Worm (Caenorhabditis elegans) whole organism, L1 larva: ENCODE results near the gene ZK686.2.

Source experiments
- C34B4.2 ChIP-seq: sonication (generic microtip); optimal IDR thresholded peaks from 2 replicates; lab custom pipeline; 2017; ENCODE audit warnings: mild to moderate bottlenecking, missing genetic modification characterization, missing compliant biosample characterization
- F16B12.6 ChIP-seq: fragments of 150-350 bp; optimal IDR thresholded peaks from 2 replicates; lab custom pipeline; 2014; ENCODE audit warnings: missing biosample characterization, missing genetic modification characterization
- Y116A8C.19 ChIP-seq: sonication (generic microtip); optimal IDR thresholded peaks from 2 replicates; lab custom pipeline; 2016; ENCODE audit warnings: missing compliant biosample characterization, missing genetic modification characterization, borderline replicate concordance
- aly-2 ChIP-seq: fragments of 150-350 bp; optimal IDR thresholded peaks from 2 replicates; lab custom pipeline; 2014; ENCODE audit warnings: missing biosample characterization, missing genetic modification characterization
- blmp-1 ChIP-seq: fragments of 150-350 bp; optimal IDR thresholded peaks from 2 replicates; lab custom pipeline; 2014; ENCODE audit warnings: missing biosample characterization, missing genetic modification characterization
- ceh-63 ChIP-seq: fragments of 200-800 bp; sonication (Bioruptor generic); optimal IDR thresholded peaks from 2 replicates; lab custom pipeline; 2018; ENCODE audit warnings: mild to moderate bottlenecking, missing genetic modification characterization, missing compliant biosample characterization
- ceh-82 ChIP-seq, 3 experiments: fragments of 150-350 bp in 1 of 3; sonication (generic microtip) in 2 of 3; optimal IDR thresholded peaks; 2 replicates each; lab custom pipeline; 2014 to 2017; ENCODE audit warnings: missing biosample characterization in 3 of 3, missing genetic modification characterization in 3 of 3
- ces-1 ChIP-seq: fragments of 150-350 bp; optimal IDR thresholded peaks from 2 replicates; lab custom pipeline; 2014; ENCODE audit warnings: missing biosample characterization, missing genetic modification reagents, missing genetic modification characterization
- dpl-1 ChIP-seq, 3 experiments: fragments of 150-350 bp in 2 of 3; sonication (generic microtip) in 1 of 3; optimal IDR thresholded peaks; 2 replicates each; lab custom pipeline; 2014 to 2017; ENCODE audit warnings: missing biosample characterization in 3 of 3, missing genetic modification characterization in 3 of 3, missing genetic modification reagents in 3 of 3
- dsc-1 ChIP-seq: sonication (generic microtip); optimal IDR thresholded peaks from 2 replicates; lab custom pipeline; 2016; ENCODE audit warnings: mild to moderate bottlenecking, missing genetic modification characterization, missing compliant biosample characterization
- efl-1 ChIP-seq, 4 experiments: fragments of 150-350 bp; optimal IDR thresholded peaks in 3 of 4; peaks in 1 of 4; 1 replicate in 1 of 4; 2 replicates in 3 of 4; lab custom pipeline; 2014; ENCODE audit warnings: missing biosample characterization in 2 of 4, missing genetic modification characterization in 2 of 4, missing genetic modification reagents in 2 of 4
- efl-3 ChIP-seq: fragments of 200-800 bp; sonication (Bioruptor generic); optimal IDR thresholded peaks from 2 replicates; lab custom pipeline; 2018; ENCODE audit warnings: mild to moderate bottlenecking, missing genetic modification characterization, missing compliant biosample characterization
- egl-13 ChIP-seq: sonication (generic microtip); optimal IDR thresholded peaks from 2 replicates; lab custom pipeline; 2016; ENCODE audit warnings: missing genotype, missing genetic modification reagents, missing genetic modification characterization, missing compliant biosample characterization
- elt-2 ChIP-seq: sonication (generic microtip); optimal IDR thresholded peaks from 2 replicates; lab custom pipeline; 2016; ENCODE audit warnings: missing genetic modification characterization, mild to moderate bottlenecking, inconsistent platforms, missing compliant biosample characterization, missing genetic modification reagents
- ets-5 ChIP-seq: fragments of 200-800 bp; sonication (Bioruptor generic); IDR thresholded peaks from 2 replicates; pipeline ENCODE4 v1.3.6; 2022; ENCODE audit warnings: missing genetic modification characterization, missing compliant biosample characterization
- fkh-10 ChIP-seq: sonication (generic microtip); optimal IDR thresholded peaks from 2 replicates; lab custom pipeline; 2017; ENCODE audit warnings: missing biosample characterization, missing genetic modification reagents, missing genetic modification characterization
- fkh-4 ChIP-seq: sonication (generic microtip); optimal IDR thresholded peaks from 2 replicates; lab custom pipeline; 2016; ENCODE audit warnings: missing compliant biosample characterization, missing genetic modification characterization, borderline replicate concordance
- hpl-2 ChIP-seq: fragments of 150-350 bp; optimal IDR thresholded peaks from 2 replicates; lab custom pipeline; 2014; ENCODE audit warnings: missing biosample characterization, missing genetic modification reagents, missing genetic modification characterization
- irx-1 ChIP-seq: sonication (generic microtip); optimal IDR thresholded peaks from 2 replicates; lab custom pipeline; 2016; ENCODE audit warnings: missing genetic modification characterization, missing compliant biosample characterization
- isw-1 ChIP-seq: fragments of 200-800 bp; sonication (Bioruptor generic); IDR thresholded peaks from 2 replicates; pipeline ENCODE4 v1.3.6; 2022; ENCODE audit warnings: missing genetic modification characterization, missing compliant biosample characterization
- jun-1 ChIP-seq: fragments of 150-350 bp; optimal IDR thresholded peaks from 2 replicates; lab custom pipeline; 2014; ENCODE audit warnings: missing biosample characterization, missing genetic modification reagents, missing genetic modification characterization
- lin-14 ChIP-seq: fragments of 200-800 bp; sonication (Bioruptor generic); optimal IDR thresholded peaks from 2 replicates; lab custom pipeline; 2018; ENCODE audit warnings: mild to moderate bottlenecking, missing genetic modification characterization, moderate library complexity, missing compliant biosample characterization
- lin-15B ChIP-seq: fragments of 150-350 bp; sonication (generic microtip); optimal IDR thresholded peaks from 3 replicates; lab custom pipeline; 2014; ENCODE audit warnings: missing biosample characterization, missing genetic modification characterization
- lin-39 ChIP-seq: fragments of 150-350 bp; optimal IDR thresholded peaks from 2 replicates; lab custom pipeline; 2014; ENCODE audit warnings: missing biosample characterization, missing genetic modification reagents, missing genetic modification characterization
- lir-3 ChIP-seq: sonication (generic microtip); optimal IDR thresholded peaks from 2 replicates; lab custom pipeline; 2016; ENCODE audit warnings: mild to moderate bottlenecking, missing genetic modification characterization, moderate library complexity, missing compliant biosample characterization; ENCODE audit not compliant: poor library complexity
- mab-9 ChIP-seq: fragments of 200-800 bp; sonication (Bioruptor generic); IDR thresholded peaks from 2 replicates; pipeline ENCODE4 v1.3.6; 2022; ENCODE audit warnings: missing genetic modification reagents, missing genetic modification characterization, missing compliant biosample characterization
- nhr-11 ChIP-seq: fragments of 150-350 bp; optimal IDR thresholded peaks from 2 replicates; lab custom pipeline; 2014; ENCODE audit warnings: missing biosample characterization, missing genetic modification characterization
- nhr-12 ChIP-seq: sonication (generic microtip); optimal IDR thresholded peaks from 2 replicates; lab custom pipeline; 2017; ENCODE audit warnings: missing biosample characterization, missing genetic modification characterization
- nhr-19 ChIP-seq: fragments of 200-800 bp; sonication (Bioruptor generic); conservative IDR thresholded peaks from 2 replicates; pipeline ENCODE4 v1.3.6; 2022; ENCODE audit warnings: missing genetic modification characterization, missing compliant biosample characterization
- nhr-20 ChIP-seq: sonication (generic microtip); optimal IDR thresholded peaks from 2 replicates; lab custom pipeline; 2016; ENCODE audit warnings: mild to moderate bottlenecking, missing genetic modification characterization, missing compliant biosample characterization
- nhr-237 ChIP-seq: fragments of 150-350 bp; optimal IDR thresholded peaks from 2 replicates; lab custom pipeline; 2014; ENCODE audit warnings: missing biosample characterization, missing genetic modification characterization
- nhr-28 ChIP-seq: fragments of 150-350 bp; optimal IDR thresholded peaks from 2 replicates; lab custom pipeline; 2014; ENCODE audit warnings: missing biosample characterization, missing genetic modification characterization
- nhr-71 ChIP-seq: sonication (generic microtip); optimal IDR thresholded peaks from 2 replicates; lab custom pipeline; 2016; ENCODE audit warnings: mild to moderate bottlenecking, missing genetic modification characterization, moderate library complexity, missing compliant biosample characterization
- nhr-77 ChIP-seq: fragments of 150-350 bp; optimal IDR thresholded peaks from 2 replicates; lab custom pipeline; 2014; ENCODE audit warnings: missing biosample characterization, missing genetic modification characterization
- nhr-84 ChIP-seq: sonication (generic microtip); optimal IDR thresholded peaks from 2 replicates; lab custom pipeline; 2017; ENCODE audit warnings: missing biosample characterization, missing genetic modification characterization
- nhr-85 ChIP-seq: sonication (generic microtip); peaks from one replicate; lab custom pipeline; 2016; ENCODE audit warnings: missing genetic modification characterization, inconsistent platforms, missing compliant biosample characterization
- pag-3 ChIP-seq: sonication (generic microtip); optimal IDR thresholded peaks from 2 replicates; lab custom pipeline; 2017; ENCODE audit warnings: missing genetic modification characterization, mild to moderate bottlenecking, missing compliant biosample characterization, antibody characterized with exemption, borderline replicate concordance; ENCODE audit not compliant: insufficient read depth
- pax-3 ChIP-seq: fragments of 200-800 bp; sonication (Bioruptor generic); optimal IDR thresholded peaks from 2 replicates; lab custom pipeline; 2018; ENCODE audit warnings: mild to moderate bottlenecking, missing genetic modification characterization, moderate library complexity, missing compliant biosample characterization
- pqm-1 ChIP-seq: sonication (generic microtip); optimal IDR thresholded peaks from 3 replicates; lab custom pipeline; 2017; ENCODE audit warnings: missing biosample characterization, missing genetic modification characterization
- rnt-1 ChIP-seq: sonication (generic microtip); optimal IDR thresholded peaks from 2 replicates; lab custom pipeline; 2016; ENCODE audit warnings: mild to moderate bottlenecking, missing genetic modification characterization, moderate library complexity, missing compliant biosample characterization
- skn-1 ChIP-seq: fragments of 150-350 bp; optimal IDR thresholded peaks from 2 replicates; lab custom pipeline; 2014; ENCODE audit warnings: missing biosample characterization, missing genetic modification characterization
- snpc-4 ChIP-seq: fragments of 150-350 bp; optimal IDR thresholded peaks from 2 replicates; lab custom pipeline; 2014; ENCODE audit warnings: missing biosample characterization, missing genetic modification characterization
- snu-23 ChIP-seq: sonication (generic microtip); optimal IDR thresholded peaks from 2 replicates; lab custom pipeline; 2016; ENCODE audit warnings: missing genetic modification characterization, missing compliant biosample characterization
- sox-4 ChIP-seq: sonication (generic microtip); optimal IDR thresholded peaks from 2 replicates; lab custom pipeline; 2016; ENCODE audit warnings: missing genetic modification characterization, missing compliant biosample characterization
- sptf-1 ChIP-seq: fragments of 150-350 bp; optimal IDR thresholded peaks from 2 replicates; lab custom pipeline; 2014; ENCODE audit warnings: missing biosample characterization, missing genetic modification characterization
- sup-37 ChIP-seq: fragments of 200-800 bp; sonication (Bioruptor generic); optimal IDR thresholded peaks from 2 replicates; lab custom pipeline; 2018; ENCODE audit warnings: mild to moderate bottlenecking, missing genetic modification characterization, missing compliant biosample characterization
- unc-130 ChIP-seq: fragments of 150-350 bp; optimal IDR thresholded peaks from 2 replicates; lab custom pipeline; 2017; ENCODE audit warnings: missing biosample characterization, missing genetic modification characterization, inconsistent platforms
- unc-62 ChIP-seq: fragments of 150-350 bp; optimal IDR thresholded peaks from 2 replicates; lab custom pipeline; 2014; ENCODE audit warnings: missing biosample characterization, missing genetic modification reagents, missing genetic modification characterization
- unc-86 ChIP-seq: sonication (generic microtip); optimal IDR thresholded peaks from 2 replicates; lab custom pipeline; 2016; ENCODE audit warnings: missing genetic modification characterization, missing compliant biosample characterization
- vab-15 ChIP-seq: sonication (generic microtip); optimal IDR thresholded peaks from 2 replicates; lab custom pipeline; 2017; ENCODE audit warnings: missing genotype, mild to moderate bottlenecking, missing genetic modification characterization, missing compliant biosample characterization
- zip-4 ChIP-seq: fragments of 200-800 bp; sonication (Bioruptor generic); optimal IDR thresholded peaks from 2 replicates; lab custom pipeline; 2018; ENCODE audit warnings: mild to moderate bottlenecking, missing genetic modification characterization, moderate library complexity, missing compliant biosample characterization
- ztf-11 ChIP-seq, 2 experiments: sonication (generic microtip); optimal IDR thresholded peaks; 2 replicates each; lab custom pipeline; 2016 to 2017; ENCODE audit warnings: missing genetic modification characterization in 2 of 2, missing biosample characterization in 1 of 2, missing compliant biosample characterization in 1 of 2

The ZK686.2 gene

DNA sequence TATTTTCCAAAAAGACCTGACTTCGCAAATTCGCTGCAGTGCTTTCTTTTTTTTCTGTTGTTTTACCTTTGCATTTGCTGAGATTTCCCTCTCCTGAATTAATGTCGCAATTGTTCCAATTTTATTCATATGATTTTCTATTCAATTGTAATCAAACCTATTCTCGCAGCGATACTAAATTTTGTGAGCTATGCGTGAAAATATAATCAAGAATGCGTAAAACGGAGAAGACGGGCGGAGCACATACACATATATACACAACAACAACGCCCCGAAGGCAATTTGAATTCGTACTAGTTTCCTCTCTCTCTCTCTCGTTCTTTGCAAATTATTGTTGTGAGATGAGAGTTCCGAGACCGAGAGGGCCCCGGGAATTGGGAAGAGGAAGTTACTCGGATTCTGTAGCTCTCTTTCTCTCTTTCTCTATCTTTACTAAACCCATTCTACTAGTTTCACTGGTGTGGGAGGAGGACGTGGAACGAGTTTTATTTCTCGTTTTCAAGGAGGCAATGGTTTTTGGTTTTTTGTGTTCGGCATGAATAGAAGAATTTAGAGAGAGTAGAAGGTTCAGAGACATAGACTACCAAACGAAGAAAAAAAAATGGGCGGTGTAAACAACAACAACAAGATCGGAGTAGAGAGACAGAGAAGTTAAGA is 42.3 kb downstream of the ZK686.2 start:
- TF ChIP-seq pax-3 (tag; lab: Kevin White, UChicago): no peak
- TF ChIP-seq ztf-11 (tag; optimal IDR thresholded peaks at IDR 0.05; lab: Kevin White, UChicago): no peak
- TF ChIP-seq irx-1 (tag; lab: Kevin White, UChicago): no peak
- no peak for TF ChIP-seq lin-15B (tag; lab: Kevin White, UChicago)
- TF ChIP-seq unc-86 (tag; lab: Kevin White, UChicago): peak; percentile 3
- no peak for TF ChIP-seq pag-3
- TF ChIP-seq sox-4 (tag; lab: Kevin White, UChicago): no peak
- TF ChIP-seq pqm-1 (tag; lab: Kevin White, UChicago): no peak
- no peak for TF ChIP-seq aly-2 (tag; lab: Kevin White, UChicago)
- TF ChIP-seq blmp-1 (tag; lab: Kevin White, UChicago): no peak
- TF ChIP-seq mab-9 (GFP tag; lab: Robert Waterston, UW): no peak
- TF ChIP-seq nhr-12: no peak
- no peak for TF ChIP-seq sup-37 (GFP tag; lab: Kevin White, UChicago)
- TF ChIP-seq isw-1 (GFP tag; lab: Robert Waterston, UW): no peak
- TF ChIP-seq ces-1 (GFP tag; lab: Kevin White, UChicago): no peak
- no peak for TF ChIP-seq C34B4.2 (tag; lab: Kevin White, UChicago)
- TF ChIP-seq elt-2 (tag; lab: Kevin White, UChicago): no peak
- TF ChIP-seq fkh-10 (GFP tag; lab: Kevin White, UChicago): peak; percentile 29
- no peak for TF ChIP-seq nhr-84 (tag; lab: Kevin White, UChicago)
- TF ChIP-seq jun-1 (tag; lab: Kevin White, UChicago): no peak
- no peak for TF ChIP-seq nhr-237 (tag; lab: Kevin White, UChicago)
- no peak for TF ChIP-seq snu-23
- no peak for TF ChIP-seq nhr-71 (tag; lab: Kevin White, UChicago)
- TF ChIP-seq dsc-1 (tag; lab: Kevin White, UChicago): no peak
- TF ChIP-seq unc-130 (tag; lab: Kevin White, UChicago): no peak
- TF ChIP-seq ets-5: no peak
- TF ChIP-seq egl-13 (tag; lab: Kevin White, UChicago): no peak
- no peak for TF ChIP-seq fkh-4
- TF ChIP-seq efl-3 (GFP tag; lab: Kevin White, UChicago): no peak
- no peak for TF ChIP-seq nhr-77 (tag; lab: Kevin White, UChicago)
- no peak for TF ChIP-seq skn-1 (tag; lab: Kevin White, UChicago)
- TF ChIP-seq nhr-20 (tag; lab: Kevin White, UChicago): peak; percentile 7
- no peak for TF ChIP-seq zip-4 (GFP tag; lab: Kevin White, UChicago)
- TF ChIP-seq ceh-82 (tag; optimal IDR thresholded peaks at IDR 0.05; lab: Kevin White, UChicago): peak in 2 of 3 experiments; percentile 1 to 14
- no peak for TF ChIP-seq lir-3 (tag; lab: Kevin White, UChicago)
- TF ChIP-seq nhr-85 (tag; lab: Kevin White, UChicago): peak; percentile 24
- TF ChIP-seq efl-1 (optimal IDR thresholded peaks at IDR 0.05; lab: Kevin White, UChicago): no peak
- no peak for TF ChIP-seq efl-1 (GFP tag; optimal IDR thresholded peaks at IDR 0.05 in 1 of 2; lab: Kevin White, UChicago)
- TF ChIP-seq ceh-63 (GFP tag; lab: Kevin White, UChicago): no peak
- TF ChIP-seq F16B12.6 (tag; lab: Kevin White, UChicago): no peak
- no peak for TF ChIP-seq lin-39
- TF ChIP-seq sptf-1: no peak
- TF ChIP-seq nhr-28 (tag; lab: Kevin White, UChicago): no peak
- no peak for TF ChIP-seq Y116A8C.19 (tag; lab: Kevin White, UChicago)
- no peak for TF ChIP-seq rnt-1 (tag; lab: Kevin White, UChicago)
- TF ChIP-seq lin-14: peak; percentile 73
- TF ChIP-seq dpl-1 (GFP tag; optimal IDR thresholded peaks at IDR 0.05; lab: Kevin White, UChicago): no peak
- no peak for TF ChIP-seq nhr-11 (tag; lab: Kevin White, UChicago)
- no peak for TF ChIP-seq hpl-2 (GFP tag; lab: Kevin White, UChicago)
- no peak for TF ChIP-seq nhr-19 (GFP tag; lab: Robert Waterston, UW)
- no peak for TF ChIP-seq vab-15
- TF ChIP-seq snpc-4 (tag; lab: Kevin White, UChicago): no peak
- no peak for TF ChIP-seq unc-62 (GFP tag; lab: Kevin White, UChicago)
